Worm (Caenorhabditis elegans) whole organism, mixed stage, embryonic: ENCODE data around the gene F12E12.1.
"Not testable (repeated sequence)": the region's sequence is repeated elsewhere in the genome, so short reads cannot be mapped to it uniquely, and the experiment has no call there.

Experiments
- bed-3 ChIP-seq: fragments of 200-800 bp; sonication (Bioruptor generic); optimal IDR thresholded peaks from 3 replicates; lab custom pipeline; 2018; ENCODE audit warnings: mild to moderate bottlenecking, missing genetic modification characterization, moderate library complexity, missing compliant biosample characterization
- ces-1 ChIP-seq: fragments of 150-350 bp; optimal IDR thresholded peaks from 2 replicates; lab custom pipeline; 2014; ENCODE audit warnings: missing biosample characterization, missing genetic modification reagents, missing genetic modification characterization
- elt-1 ChIP-seq: sonication (generic microtip); optimal IDR thresholded peaks from 2 replicates; lab custom pipeline; 2017; ENCODE audit warnings: missing genetic modification characterization, mild to moderate bottlenecking, missing compliant biosample characterization, antibody characterized with exemption, moderate library complexity, borderline replicate concordance; ENCODE audit not compliant: insufficient read depth
- elt-3 ChIP-seq: fragments of 150-350 bp; optimal IDR thresholded peaks from 2 replicates; lab custom pipeline; 2014; ENCODE audit warnings: missing biosample characterization, missing genetic modification characterization
- lsy-2 ChIP-seq: fragments of 150-350 bp; optimal IDR thresholded peaks from 2 replicates; lab custom pipeline; 2014; ENCODE audit warnings: missing biosample characterization, missing genetic modification characterization
- snpc-4 ChIP-seq: fragments of 150-350 bp; optimal IDR thresholded peaks from 2 replicates; lab custom pipeline; 2014; ENCODE audit warnings: missing biosample characterization, missing genetic modification characterization
- tbx-8 ChIP-seq: fragments of 200-800 bp; sonication (Bioruptor generic); optimal IDR thresholded peaks from 2 replicates; lab custom pipeline; 2018; ENCODE audit warnings: mild to moderate bottlenecking, missing genetic modification characterization, moderate library complexity, missing compliant biosample characterization
- unc-39 ChIP-seq: fragments of 150-350 bp; optimal IDR thresholded peaks from 2 replicates; lab custom pipeline; 2014; ENCODE audit warnings: missing biosample characterization, missing genetic modification characterization
- unc-62 ChIP-seq: fragments of 150-350 bp; optimal IDR thresholded peaks from 2 replicates; lab custom pipeline; 2014; ENCODE audit warnings: missing biosample characterization, missing genetic modification reagents, missing genetic modification characterization
- ztf-11 ChIP-seq: fragments of 150-350 bp; optimal IDR thresholded peaks from 2 replicates; lab custom pipeline; 2014; ENCODE audit warnings: missing biosample characterization, missing genetic modification characterization

- not testable (repeated sequence) for TF ChIP-seq unc-62 (GFP tag; lab: Kevin White, UChicago); elt-3 (tag; lab: Kevin White, UChicago); snpc-4 (tag; lab: Kevin White, UChicago); ztf-11; unc-39 (tag; lab: Kevin White, UChicago); lsy-2 (tag; lab: Kevin White, UChicago); ces-1; tbx-8 (GFP tag; lab: Kevin White, UChicago); elt-1 (tag; lab: Kevin White, UChicago); bed-3
Observed at ce11 chrII:3761599-3761998, 19.9 kb downstream of the F12E12.1 start, which contains the start of gene T24E12.6.
